Fruit fly (Drosophila melanogaster): ENCODE measurements around the gene CG7920.

The CG7920 gene

DNA sequence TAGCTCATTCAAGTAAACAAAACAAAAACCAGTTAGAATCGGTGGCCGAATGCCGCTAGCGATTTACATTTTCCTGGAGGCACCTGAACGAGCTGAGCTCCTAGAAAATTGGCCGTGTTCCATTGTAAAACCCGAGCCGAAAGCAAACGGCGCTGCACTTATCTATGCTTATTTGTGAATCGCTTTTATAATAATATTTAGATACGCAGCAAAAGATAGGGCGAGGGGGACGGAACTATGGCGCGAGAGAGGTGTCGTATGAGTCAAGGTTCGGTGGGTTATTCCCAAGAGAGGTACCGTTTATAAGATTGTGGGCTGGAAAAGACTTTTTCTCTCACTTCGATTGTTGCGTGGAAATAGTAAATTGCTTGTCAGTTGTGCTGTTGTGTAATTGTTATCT is 48.6 kb upstream of the CG7920 start:
- no peak for TF ChIP-seq Asciz (GFP tag; optimal IDR thresholded peaks at IDR 0.05)
- TF ChIP-seq GATAe (GFP tag; conservative IDR thresholded peaks at IDR 0.05), result peak; percentile 51
- TF ChIP-seq lab (GFP tag; optimal IDR thresholded peaks at IDR 0.05), result peak; percentile 33
- peak; percentile 39 for TF ChIP-seq mirr (GFP tag; optimal IDR thresholded peaks at IDR 0.05)
- no peak for TF ChIP-seq crp (GFP tag; optimal IDR thresholded peaks at IDR 0.05)
- TF ChIP-seq CG12299 (tag; optimal IDR thresholded peaks at IDR 0.05), result no peak
- TF ChIP-seq CG18599 (GFP tag; optimal IDR thresholded peaks at IDR 0.05), result peak; percentile 41
- peak; percentile 68 for TF ChIP-seq sens (GFP tag)
- TF ChIP-seq Pdp1 (GFP tag; optimal IDR thresholded peaks at IDR 0.05), result peak in 1 of 2 experiments; percentile 43
- TF ChIP-seq CG8290 (GFP tag; optimal IDR thresholded peaks at IDR 0.05), result no peak
- TF ChIP-seq CG8290 (tag; optimal IDR thresholded peaks at IDR 0.05), result peak in 1 of 2 experiments; percentile 6
- TF ChIP-seq exex (tag; optimal IDR thresholded peaks at IDR 0.05), result peak; percentile 61
- peak; percentile 2 for TF ChIP-seq CG1603 (tag; optimal IDR thresholded peaks at IDR 0.05)
- peak; percentile 78 for TF ChIP-seq sug (tag; optimal IDR thresholded peaks at IDR 0.05)
- peak; percentile 66 for TF ChIP-seq Med (GFP tag)
- peak; percentile 31 for TF ChIP-seq grn (GFP tag; optimal IDR thresholded peaks at IDR 0.05)
- no peak for TF ChIP-seq Max (GFP tag; optimal IDR thresholded peaks at IDR 0.05)
- TF ChIP-seq crol (GFP tag; IDR thresholded peaks at IDR 0.05), result 0 out of 2 replicates have a peak, but pooled peaks have one; percentile 39
- TF ChIP-seq ATbp (GFP tag; optimal IDR thresholded peaks at IDR 0.05), result peak; percentile 4

DNA sequence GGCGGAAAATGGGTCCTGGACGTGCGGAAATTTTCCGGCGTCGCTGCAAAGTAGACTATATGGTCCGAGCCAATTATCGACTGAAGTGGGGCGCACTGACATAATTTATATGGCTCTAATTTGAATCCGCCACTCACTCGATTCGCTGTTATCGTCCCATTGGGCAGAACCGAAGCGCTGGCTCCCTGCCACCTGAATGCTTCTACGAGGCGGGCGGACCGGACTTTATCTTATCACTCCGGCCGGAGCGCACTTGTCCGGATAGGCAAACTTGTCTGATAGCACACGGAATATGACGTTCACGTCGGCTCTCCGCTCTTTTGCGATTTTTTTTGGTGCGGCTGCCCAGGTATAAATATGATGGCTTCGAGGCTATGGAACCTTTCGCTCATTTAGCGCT is 47.5 kb upstream of the CG7920 start:
- TF ChIP-seq CG8388 (GFP tag; optimal IDR thresholded peaks at IDR 0.05) (no peak), exex (tag; optimal IDR thresholded peaks at IDR 0.05) (peak; percentile 95), sug (tag; optimal IDR thresholded peaks at IDR 0.05) (peak; percentile 77), CG14965 (GFP tag; optimal IDR thresholded peaks at IDR 0.05; ENCODE audit: borderline replicate concordance) (no peak), hth (optimal IDR thresholded peaks at IDR 0.05) (no peak), CG9609 (GFP tag; optimal IDR thresholded peaks at IDR 0.05) (no peak), Sin3A (optimal IDR thresholded peaks at IDR 0.05) (no peak), Opbp (GFP tag; IDR thresholded peaks at IDR 0.05; ENCODE audit: partially characterized antibody) (no peak), Nf-YC (tag; optimal IDR thresholded peaks at IDR 0.05) (no peak), so (GFP tag; IDR thresholded peaks at IDR 0.05) (no peak), H2.0 (GFP tag; IDR thresholded peaks at IDR 0.05) (no peak), CG15479 (GFP tag; optimal IDR thresholded peaks at IDR 0.05) (no peak), Atf-2 (GFP tag; optimal IDR thresholded peaks at IDR 0.05) (no peak), CG13287 (GFP tag; IDR thresholded peaks at IDR 0.05; ENCODE audit: partially characterized antibody) (no peak), Rfx (GFP tag; IDR thresholded peaks at IDR 0.05) (peak; percentile 11; the same call in 1 of the 2 replicates), Doc3 (GFP tag; IDR thresholded peaks at IDR 0.05; ENCODE audit: partially characterized antibody) (no peak), row (GFP tag; IDR thresholded peaks at IDR 0.05) (0 out of 3 replicates have a peak, but pooled peaks have one; percentile 24), CG15011 (GFP tag; optimal IDR thresholded peaks at IDR 0.05) (no peak), CG18599 (GFP tag; optimal IDR thresholded peaks at IDR 0.05) (peak; percentile 43), Hey (tag; optimal IDR thresholded peaks at IDR 0.05) (peak; percentile 28), Fer2 (tag; optimal IDR thresholded peaks at IDR 0.05) (no peak), Dfd (GFP tag; optimal IDR thresholded peaks at IDR 0.05) (no peak), pita (GFP tag; optimal IDR thresholded peaks at IDR 0.05) (no peak), ac (GFP tag; optimal IDR thresholded peaks at IDR 0.05) (no peak), Dek (tag; optimal IDR thresholded peaks at IDR 0.05) (no peak), bab2 (GFP tag; optimal IDR thresholded peaks at IDR 0.05) (no peak), lab (GFP tag; optimal IDR thresholded peaks at IDR 0.05) (peak; percentile 49), CG10274 (GFP tag; optimal IDR thresholded peaks at IDR 0.05) (peak; percentile 98), Med (GFP tag) (peak; percentile 30), Hr51 (GFP tag; optimal IDR thresholded peaks at IDR 0.05) (no peak), danr (GFP tag; IDR thresholded peaks at IDR 0.05) (no peak), Bgb (GFP tag; IDR thresholded peaks at IDR 0.05; ENCODE audit: partially characterized antibody) (0 out of 2 replicates have a peak, but pooled peaks have one; percentile 25), z (GFP tag; IDR thresholded peaks at IDR 0.05) (no peak), Vsx1 (GFP tag; optimal IDR thresholded peaks at IDR 0.05) (peak; percentile 86), wdn (GFP tag; IDR thresholded peaks at IDR 0.05) (no peak)
